Worm (Caenorhabditis elegans): ENCODE measurements around the gene nhr-28.

nhr-28 gene

ce11 chrX:16343885-16344640, 10.7 kb upstream of the nhr-28 start:
- TF ChIP-seq unc-62 (GFP tag; optimal IDR thresholded peaks at IDR 0.05): no peak

ce11 chrX:16345296-16345695, 9.5 kb upstream of the nhr-28 start:
- TF ChIP-seq unc-62 (GFP tag; optimal IDR thresholded peaks at IDR 0.05): no peak

ce11 chrX:16346212-16346883, 8.4 kb upstream of the nhr-28 start:
- TF ChIP-seq unc-62 (GFP tag; optimal IDR thresholded peaks at IDR 0.05): no peak

ce11 chrX:16349019-16349418, 5.8 kb upstream of the nhr-28 start:
- TF ChIP-seq unc-62 (GFP tag; optimal IDR thresholded peaks at IDR 0.05): no peak

- no peak for TF ChIP-seq unc-62 (GFP tag; optimal IDR thresholded peaks at IDR 0.05)
Observed at ce11 chrX:16352503-16352902, 2.3 kb upstream of the nhr-28 start.

ce11 chrX:16356341-16356740, 1.6 kb downstream of the nhr-28 start:
- TF ChIP-seq unc-62 (GFP tag; optimal IDR thresholded peaks at IDR 0.05): no peak

- no peak for TF ChIP-seq unc-62 (GFP tag; optimal IDR thresholded peaks at IDR 0.05)
Observed at ce11 chrX:16357531-16357930, 2.8 kb downstream of the nhr-28 start.

- no peak for TF ChIP-seq unc-62 (GFP tag; optimal IDR thresholded peaks at IDR 0.05)
Observed at ce11 chrX:16361001-16361400, 6.2 kb downstream of the nhr-28 start.

ce11 chrX:16363637-16364036, 8.9 kb downstream of the nhr-28 start:
- TF ChIP-seq unc-62 (GFP tag; optimal IDR thresholded peaks at IDR 0.05): no peak

ce11 chrX:16366508-16366907, 11.7 kb downstream of the nhr-28 start:
- no peak for TF ChIP-seq unc-62 (GFP tag; optimal IDR thresholded peaks at IDR 0.05)

ce11 chrX:16366993-16367392, 12.2 kb downstream of the nhr-28 start, which contains the start of gene ace-1:
ace-1 (plus strand) TSS chrX:16367293.
- no peak for TF ChIP-seq unc-62 (GFP tag; optimal IDR thresholded peaks at IDR 0.05)

ce11 chrX:16368969-16369368, 14.2 kb downstream of the nhr-28 start:
- TF ChIP-seq unc-62 (GFP tag; optimal IDR thresholded peaks at IDR 0.05): no peak

- no peak for TF ChIP-seq unc-62 (GFP tag; optimal IDR thresholded peaks at IDR 0.05)
Observed at ce11 chrX:16369454-16369853, 14.7 kb downstream of the nhr-28 start.

- no peak for TF ChIP-seq unc-62 (GFP tag; optimal IDR thresholded peaks at IDR 0.05)
Observed at ce11 chrX:16375807-16376638, 21.2 kb downstream of the nhr-28 start, which contains the start of gene sur-7. sur-7 (plus strand) TSS chrX:16376588.

ce11 chrX:16377903-16378302, 23.1 kb downstream of the nhr-28 start:
- TF ChIP-seq unc-62 (GFP tag; optimal IDR thresholded peaks at IDR 0.05): no peak

ce11 chrX:16381115-16381514, 26.3 kb downstream of the nhr-28 start:
- no peak for TF ChIP-seq unc-62 (GFP tag; optimal IDR thresholded peaks at IDR 0.05)
